Fruit fly (Drosophila melanogaster) whole organism, prepupa: Measurements from ENCODE around the gene mu2.
A peak's percentile ranks its signal among the peaks of the same experiment; 100 is the strongest.

Experiments used
- Blimp-1 ChIP-seq: fragments of 200-800 bp; sonication (Bioruptor generic); optimal IDR thresholded peaks from 3 replicates; lab custom pipeline; 2017; ENCODE audit warnings: missing biosample characterization, missing genetic modification characterization, mild to moderate bottlenecking, moderate library complexity, missing genetic modification reagents
- CG10631 ChIP-seq: fragments of 200-800 bp; sonication (Bioruptor generic); optimal IDR thresholded peaks from 2 replicates; lab custom pipeline; 2016; ENCODE audit warnings: missing biosample characterization, missing genetic modification characterization
- CG11294 ChIP-seq: fragments of 200-800 bp; sonication (Bioruptor generic); IDR thresholded peaks from 2 replicates; pipeline ENCODE4 v1.3.6; 2022; ENCODE audit warnings: missing biosample characterization, missing genetic modification characterization
- CG11762 ChIP-seq: fragments of 200-800 bp; sonication (Bioruptor generic); optimal IDR thresholded peaks from 3 replicates; lab custom pipeline; 2016; ENCODE audit warnings: missing biosample characterization, missing genetic modification characterization; ENCODE audit not compliant: insufficient read depth
- CG11902 ChIP-seq: fragments of 200-800 bp; sonication (Bioruptor generic); optimal IDR thresholded peaks from 3 replicates; lab custom pipeline; 2016; ENCODE audit warnings: missing biosample characterization, missing genetic modification characterization
- CG15336 ChIP-seq: fragments of 200-800 bp; sonication (Bioruptor generic); IDR thresholded peaks from 2 replicates; pipeline ENCODE4 v1.3.6; 2022; ENCODE audit warnings: missing biosample characterization, missing genetic modification characterization
- CG1621 ChIP-seq: fragments of 200-800 bp; sonication (Bioruptor generic); optimal IDR thresholded peaks from 3 replicates; lab custom pipeline; 2018; ENCODE audit warnings: missing biosample characterization, mild to moderate bottlenecking, missing genetic modification characterization
- CG16779 ChIP-seq: fragments of 200-800 bp; sonication (Bioruptor generic); optimal IDR thresholded peaks from 3 replicates; lab custom pipeline; 2017; ENCODE audit warnings: missing biosample characterization, mild to moderate bottlenecking, missing genetic modification characterization
- CG3032 ChIP-seq: fragments of 200-800 bp; optimal IDR thresholded peaks from 2 replicates; lab custom pipeline; 2019; ENCODE audit warnings: missing biosample characterization, mild to moderate bottlenecking, missing genetic modification characterization, moderate library complexity
- CG31627 ChIP-seq: fragments of 200-800 bp; sonication (Bioruptor generic); optimal IDR thresholded peaks from 3 replicates; lab custom pipeline; 2016; ENCODE audit warnings: missing biosample characterization, missing genetic modification characterization
- CG32006 ChIP-seq: fragments of 200-800 bp; sonication (Bioruptor generic); optimal IDR thresholded peaks from 3 replicates; lab custom pipeline; 2017; ENCODE audit warnings: missing biosample characterization, mild to moderate bottlenecking, missing genetic modification characterization
- CG34406 ChIP-seq: fragments of 200-800 bp; sonication (Bioruptor generic); optimal IDR thresholded peaks from 3 replicates; lab custom pipeline; 2016; ENCODE audit warnings: missing biosample characterization, missing genetic modification characterization
- CG3919 ChIP-seq: fragments of 200-800 bp; sonication (Bioruptor generic); optimal IDR thresholded peaks from 3 replicates; lab custom pipeline; 2016; ENCODE audit warnings: missing biosample characterization, missing genetic modification characterization
- CG4318 ChIP-seq: fragments of 200-800 bp; sonication (Bioruptor generic); optimal IDR thresholded peaks from 3 replicates; lab custom pipeline; 2017; ENCODE audit warnings: missing biosample characterization, mild to moderate bottlenecking, missing genetic modification characterization
- CG6276 ChIP-seq: fragments of 200-800 bp; sonication (Bioruptor generic); optimal IDR thresholded peaks from 2 replicates; lab custom pipeline; 2017; ENCODE audit warnings: missing biosample characterization, mild to moderate bottlenecking, missing genetic modification characterization
- CG6792 ChIP-seq: fragments of 200-800 bp; sonication (Bioruptor generic); optimal IDR thresholded peaks from 3 replicates; lab custom pipeline; 2016; ENCODE audit warnings: missing biosample characterization, missing genetic modification characterization
- CG6808 ChIP-seq: fragments of 200-800 bp; sonication (Bioruptor generic); optimal IDR thresholded peaks from 3 replicates; lab custom pipeline; 2017; ENCODE audit warnings: missing biosample characterization, missing genetic modification characterization, mild to moderate bottlenecking, moderate library complexity, missing genetic modification reagents
- CG6854 ChIP-seq: fragments of 200-800 bp; sonication (Bioruptor generic); optimal IDR thresholded peaks from 2 replicates; lab custom pipeline; 2017; ENCODE audit warnings: missing biosample characterization, mild to moderate bottlenecking, missing genetic modification characterization
- CG7368 ChIP-seq: fragments of 200-800 bp; sonication (Bioruptor generic); optimal IDR thresholded peaks from 3 replicates; lab custom pipeline; 2016; ENCODE audit warnings: missing biosample characterization, missing genetic modification characterization
- CG8119 ChIP-seq: fragments of 200-800 bp; sonication (Bioruptor generic); IDR thresholded peaks from 3 replicates; pipeline ENCODE4 v1.3.6; 2022; ENCODE audit warnings: missing biosample characterization, missing genetic modification characterization
- CG8319 ChIP-seq: fragments of 200-800 bp; sonication (Bioruptor generic); optimal IDR thresholded peaks from 3 replicates; lab custom pipeline; 2016; ENCODE audit warnings: missing biosample characterization, missing genetic modification characterization
- CG8632 ChIP-seq: fragments of 200-800 bp; sonication (Bioruptor generic); optimal IDR thresholded peaks from 3 replicates; lab custom pipeline; 2016; ENCODE audit warnings: missing biosample characterization, missing genetic modification characterization
- CG9139 ChIP-seq: fragments of 200-800 bp; sonication (Bioruptor generic); optimal IDR thresholded peaks from 3 replicates; lab custom pipeline; 2017; ENCODE audit warnings: missing biosample characterization, mild to moderate bottlenecking, missing genetic modification characterization
- Eip75B ChIP-seq: fragments of 200-800 bp; sonication (Bioruptor generic); optimal IDR thresholded peaks from 3 replicates; lab custom pipeline; 2016; ENCODE audit warnings: missing biosample characterization, missing genetic modification characterization
- Eip93F ChIP-seq: fragments of 200-800 bp; sonication (Bioruptor generic); optimal IDR thresholded peaks from 2 replicates; lab custom pipeline; 2016; ENCODE audit warnings: missing biosample characterization, mild to moderate bottlenecking, missing genetic modification characterization
- Ets21C ChIP-seq: fragments of 200-800 bp; sonication (Bioruptor generic); optimal IDR thresholded peaks from 3 replicates; lab custom pipeline; 2016; ENCODE audit warnings: missing biosample characterization, missing genetic modification characterization
- Ets96B ChIP-seq: fragments of 200-800 bp; optimal IDR thresholded peaks from 2 replicates; lab custom pipeline; 2019; ENCODE audit warnings: missing biosample characterization, mild to moderate bottlenecking, missing genetic modification characterization, moderate library complexity
- Hr38 ChIP-seq: sonication (Bioruptor generic); optimal IDR thresholded peaks from 2 replicates; lab custom pipeline; 2016; ENCODE audit warnings: missing biosample characterization, missing genetic modification characterization
- Hr39 ChIP-seq: fragments of 200-800 bp; sonication (Bioruptor generic); optimal IDR thresholded peaks from 2 replicates; lab custom pipeline; 2016; ENCODE audit warnings: missing biosample characterization, missing genetic modification characterization
- Hr4 ChIP-seq: fragments of 200-800 bp; sonication (Bioruptor generic); optimal IDR thresholded peaks from 3 replicates; lab custom pipeline; 2016; ENCODE audit warnings: missing biosample characterization, missing genetic modification characterization
- Lpt ChIP-seq: fragments of 200-800 bp; sonication (Bioruptor generic); optimal IDR thresholded peaks from 3 replicates; lab custom pipeline; 2016; ENCODE audit warnings: missing biosample characterization, missing genetic modification characterization
- Met ChIP-seq: fragments of 200-800 bp; sonication (Bioruptor generic); optimal IDR thresholded peaks from 3 replicates; lab custom pipeline; 2016; ENCODE audit warnings: missing biosample characterization, missing genetic modification characterization
- OdsH ChIP-seq: fragments of 200-800 bp; sonication (Bioruptor generic); optimal IDR thresholded peaks from 3 replicates; lab custom pipeline; 2016; ENCODE audit warnings: missing biosample characterization, missing genetic modification characterization
- Sox102F ChIP-seq: fragments of 200-800 bp; sonication (Bioruptor generic); optimal IDR thresholded peaks from 2 replicates; lab custom pipeline; 2016; ENCODE audit warnings: missing biosample characterization, mild to moderate bottlenecking, missing genetic modification characterization
- Sox14 ChIP-seq: fragments of 200-800 bp; sonication (Bioruptor generic); optimal IDR thresholded peaks from 3 replicates; lab custom pipeline; 2016; ENCODE audit warnings: missing biosample characterization, missing genetic modification characterization
- Sox15 ChIP-seq: fragments of 200-800 bp; sonication (Bioruptor generic); optimal IDR thresholded peaks from 3 replicates; lab custom pipeline; 2016; ENCODE audit warnings: missing biosample characterization, missing genetic modification characterization
- achi ChIP-seq: fragments of 200-800 bp; sonication (Bioruptor generic); optimal IDR thresholded peaks from 3 replicates; lab custom pipeline; 2016; ENCODE audit warnings: missing biosample characterization, missing genetic modification characterization
- cyc ChIP-seq: fragments of 200-800 bp; sonication (Bioruptor generic); optimal IDR thresholded peaks from 3 replicates; lab custom pipeline; 2016; ENCODE audit warnings: missing biosample characterization, missing genetic modification characterization
- dac ChIP-seq: fragments of 200-800 bp; sonication (Bioruptor generic); optimal IDR thresholded peaks from 2 replicates; lab custom pipeline; 2017; ENCODE audit warnings: missing biosample characterization, mild to moderate bottlenecking, missing genetic modification characterization
- dsx ChIP-seq: fragments of 200-800 bp; optimal IDR thresholded peaks from 3 replicates; lab custom pipeline; 2019; ENCODE audit warnings: missing biosample characterization, mild to moderate bottlenecking, missing genetic modification characterization, moderate library complexity; ENCODE audit not compliant: poor library complexity, severe bottlenecking
- eg ChIP-seq: fragments of 200-800 bp; sonication (Bioruptor generic); IDR thresholded peaks from 3 replicates; pipeline ENCODE4 v1.3.6; 2022; ENCODE audit warnings: missing biosample characterization, missing genetic modification characterization
- esn ChIP-seq: fragments of 200-800 bp; sonication (Bioruptor generic); optimal IDR thresholded peaks from 2 replicates; lab custom pipeline; 2016; ENCODE audit warnings: missing biosample characterization, mild to moderate bottlenecking, missing genetic modification characterization, moderate library complexity
- fd59A ChIP-seq: fragments of 200-800 bp; sonication (Bioruptor generic); optimal IDR thresholded peaks from 2 replicates; lab custom pipeline; 2017; ENCODE audit warnings: missing biosample characterization, mild to moderate bottlenecking, missing genetic modification characterization, missing genetic modification reagents
- fd85E ChIP-seq: fragments of 200-800 bp; sonication (Bioruptor generic); optimal IDR thresholded peaks from 3 replicates; lab custom pipeline; 2016; ENCODE audit warnings: missing biosample characterization, missing genetic modification characterization
- fkh ChIP-seq: fragments of 200-800 bp; sonication (Bioruptor generic); optimal IDR thresholded peaks from 3 replicates; lab custom pipeline; 2017; ENCODE audit warnings: missing biosample characterization, mild to moderate bottlenecking, missing genetic modification characterization, moderate library complexity
- lz ChIP-seq: fragments of 200-800 bp; sonication (Bioruptor generic); optimal IDR thresholded peaks from 3 replicates; lab custom pipeline; 2016; ENCODE audit warnings: missing biosample characterization, missing genetic modification characterization
- net ChIP-seq: fragments of 200-800 bp; sonication (Bioruptor generic); optimal IDR thresholded peaks from 3 replicates; lab custom pipeline; 2016; ENCODE audit warnings: missing biosample characterization, missing genetic modification characterization
- pdm3 ChIP-seq: fragments of 200-800 bp; sonication (Bioruptor generic); optimal IDR thresholded peaks from 3 replicates; lab custom pipeline; 2016; ENCODE audit warnings: missing biosample characterization, missing genetic modification characterization
- salr ChIP-seq, 2 experiments: fragments of 200-800 bp; sonication (Bioruptor generic); optimal IDR thresholded peaks; 3 replicates each; lab custom pipeline; 2016 to 2018; ENCODE audit warnings: missing biosample characterization in 2 of 2, missing genetic modification characterization in 2 of 2, mild to moderate bottlenecking in 1 of 2
- spab ChIP-seq: fragments of 200-800 bp; sonication (Bioruptor generic); optimal IDR thresholded peaks from 2 replicates; lab custom pipeline; 2017; ENCODE audit warnings: missing biosample characterization, mild to moderate bottlenecking, missing genetic modification characterization, missing genetic modification reagents
- ss ChIP-seq, 2 experiments: fragments of 200-800 bp; sonication (Bioruptor generic); optimal IDR thresholded peaks; 2 replicates in 1 of 2; 3 replicates in 1 of 2; lab custom pipeline; 2017 to 2018; ENCODE audit warnings: mild to moderate bottlenecking in 2 of 2, missing biosample characterization in 2 of 2, missing genetic modification characterization in 2 of 2, moderate library complexity in 1 of 2
- svp ChIP-seq: fragments of 200-800 bp; sonication (Bioruptor generic); peaks from one replicate; lab custom pipeline; 2016; ENCODE audit warnings: missing biosample characterization, missing genetic modification characterization
- topi ChIP-seq: fragments of 200-800 bp; sonication (Bioruptor generic); optimal IDR thresholded peaks from 3 replicates; lab custom pipeline; 2016; ENCODE audit warnings: missing biosample characterization, missing genetic modification characterization

The mu2 gene

DNA sequence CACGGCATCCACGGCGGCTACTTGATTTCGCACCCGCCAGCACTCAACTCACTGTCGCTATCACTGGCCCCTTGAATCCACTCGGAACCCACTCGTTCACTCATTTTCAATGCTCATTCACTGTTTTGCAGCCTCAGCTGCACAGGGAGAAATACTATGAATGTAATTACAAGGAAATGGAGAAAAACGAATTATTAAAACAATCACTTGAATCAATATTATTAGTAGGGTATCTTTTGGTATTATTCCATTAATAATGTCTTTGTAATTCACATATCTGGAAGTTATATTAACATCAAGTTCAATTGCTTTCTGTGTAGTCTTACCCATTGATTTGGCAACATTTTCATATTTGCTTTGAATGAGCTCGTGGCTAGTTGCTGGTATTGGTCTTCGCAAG lies 46.6 kb downstream of the mu2 start:
- TF ChIP-seq eg (peak; percentile 95), Met (no peak), dsx (peak; percentile 18), CG7368 (peak; percentile 3), topi (GFP tag; lab: Kevin White, UChicago) (no peak), Hr39 (GFP tag; lab: Kevin White, UChicago) (no peak), CG8632 (GFP tag; lab: Kevin White, UChicago) (no peak), CG3032 (tag; lab: Kevin White, UChicago) (no peak), CG15336 (GFP tag; lab: Robert Waterston, UW) (peak; percentile 91), Sox14 (GFP tag; lab: Kevin White, UChicago) (no peak), Ets21C (GFP tag; lab: Kevin White, UChicago) (no peak), CG11762 (GFP tag; lab: Kevin White, UChicago) (peak; percentile 43), CG10631 (GFP tag; lab: Kevin White, UChicago) (peak; percentile 19), CG1621 (no peak), Hr4 (GFP tag; lab: Kevin White, UChicago) (peak; percentile 75), CG11902 (no peak), pdm3 (GFP tag; lab: Kevin White, UChicago) (peak; percentile 41), spab (GFP tag; lab: Kevin White, UChicago) (no peak), net (GFP tag; lab: Kevin White, UChicago) (peak; percentile 40), esn (GFP tag; lab: Kevin White, UChicago) (no peak), Lpt (GFP tag; lab: Kevin White, UChicago) (peak; percentile 30), svp (GFP tag; lab: Kevin White, UChicago) (peak; percentile 53), CG8119 (GFP tag; lab: Robert Waterston, UW) (peak; percentile 90), Hr38 (GFP tag; lab: Kevin White, UChicago) (no peak), fd85E (GFP tag; lab: Kevin White, UChicago) (no peak), fkh (no peak), OdsH (GFP tag; lab: Kevin White, UChicago) (peak; percentile 39), Ets96B (tag; lab: Kevin White, UChicago) (peak; percentile 26), Eip75B (GFP tag; lab: Kevin White, UChicago) (peak; percentile 32), CG32006 (GFP tag; lab: Kevin White, UChicago) (peak; percentile 77), CG31627 (GFP tag; lab: Kevin White, UChicago) (no peak), Eip93F (GFP tag; lab: Kevin White, UChicago) (no peak), CG6276 (peak; percentile 83), fd59A (no peak), cyc (GFP tag; lab: Kevin White, UChicago) (no peak), salr (GFP tag; optimal IDR thresholded peaks at IDR 0.05; lab: Kevin White, UChicago) (peak in 1 of 2 experiments; percentile 4), CG11294 (GFP tag; lab: Robert Waterston, UW) (peak; percentile 74), dac (GFP tag; lab: Kevin White, UChicago) (peak; percentile 33), CG16779 (tag; lab: Kevin White, UChicago) (no peak), CG34406 (GFP tag; lab: Kevin White, UChicago) (no peak), CG6854 (GFP tag; lab: Kevin White, UChicago) (no peak), CG3919 (peak; percentile 59), Sox102F (GFP tag; lab: Kevin White, UChicago) (no peak), Sox15 (GFP tag; lab: Kevin White, UChicago) (no peak), CG4318 (GFP tag; lab: Kevin White, UChicago) (peak; percentile 49), lz (GFP tag; lab: Kevin White, UChicago) (no peak), CG9139 (no peak), CG8319 (GFP tag; lab: Kevin White, UChicago) (no peak), CG6808 (GFP tag; lab: Kevin White, UChicago) (no peak), Blimp-1 (GFP tag; lab: Kevin White, UChicago) (no peak), achi (peak; percentile 66), CG6792 (GFP tag; lab: Kevin White, UChicago) (no peak), ss (GFP tag; optimal IDR thresholded peaks at IDR 0.05; lab: Kevin White, UChicago) (no peak)
